Worm (Caenorhabditis elegans) whole organism, late embryonic: ENCODE measurements around the gene math-31.

ENCODE experiments used
- ama-1 ChIP-seq: fragments of 150-350 bp; optimal IDR thresholded peaks from 2 replicates; lab custom pipeline; 2014
- ets-4 ChIP-seq: sonication (generic microtip); optimal IDR thresholded peaks from 2 replicates; lab custom pipeline; 2016; ENCODE audit warnings: missing genetic modification characterization, missing compliant biosample characterization
- pqm-1 ChIP-seq: sonication (generic microtip); optimal IDR thresholded peaks from 2 replicates; lab custom pipeline; 2016; ENCODE audit warnings: missing genetic modification characterization, missing compliant biosample characterization
- zip-5 ChIP-seq: sonication (generic microtip); optimal IDR thresholded peaks from 2 replicates; lab custom pipeline; 2016; ENCODE audit warnings: missing genetic modification characterization, missing compliant biosample characterization

DNA sequence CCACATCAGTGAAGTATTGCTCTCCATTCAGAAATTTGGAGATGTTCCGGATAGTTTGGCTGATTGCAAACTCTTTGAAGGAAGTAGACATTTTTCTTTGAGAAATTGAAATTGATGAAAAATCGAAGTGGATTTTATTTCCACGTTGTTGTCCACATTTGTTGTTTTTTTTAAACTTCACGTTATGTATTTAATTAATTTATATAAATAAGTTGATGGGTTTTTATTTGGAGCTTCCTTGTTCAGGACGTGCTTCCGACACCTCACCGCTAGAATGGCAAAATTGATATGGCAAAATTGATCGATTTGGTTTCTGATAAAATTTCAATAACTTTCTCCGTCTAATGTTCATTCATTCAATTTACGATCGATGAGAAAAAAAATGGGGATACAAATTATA lies 33.8 kb upstream of the math-31 start, which contains the start of gene math-48:
- TF ChIP-seq ama-1 (lab: Kevin White, UChicago) (no peak), ets-4 (no peak), pqm-1 (no peak), zip-5 (tag; lab: Kevin White, UChicago) (no peak)
